Worm (Caenorhabditis elegans): Measurements from ENCODE around the gene rme-6.

rme-6 gene

DNA sequence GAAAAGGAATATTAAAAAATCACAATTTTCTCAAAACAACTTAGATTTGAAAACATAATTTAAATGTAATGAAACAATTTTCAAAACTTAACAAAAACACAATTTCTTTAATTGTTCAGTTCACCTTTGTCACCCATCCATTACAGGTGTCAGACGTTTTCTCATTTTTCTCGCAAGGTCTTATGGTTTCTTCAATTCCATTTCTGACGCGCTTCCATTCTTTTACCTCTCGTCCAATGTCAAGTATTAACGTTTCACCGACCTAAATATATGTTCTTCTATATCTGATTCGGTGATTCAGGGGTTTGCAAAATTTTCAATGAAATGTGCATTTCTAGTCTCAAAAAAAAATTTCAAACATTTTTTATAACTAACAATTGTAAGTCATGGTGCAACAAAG lies 26.5 kb downstream of the rme-6 start:
- TF ChIP-seq F13H6.1 (tag; optimal IDR thresholded peaks at IDR 0.05) (no peak), nhr-25 (tag; optimal IDR thresholded peaks at IDR 0.05) (peak; percentile 47)

DNA sequence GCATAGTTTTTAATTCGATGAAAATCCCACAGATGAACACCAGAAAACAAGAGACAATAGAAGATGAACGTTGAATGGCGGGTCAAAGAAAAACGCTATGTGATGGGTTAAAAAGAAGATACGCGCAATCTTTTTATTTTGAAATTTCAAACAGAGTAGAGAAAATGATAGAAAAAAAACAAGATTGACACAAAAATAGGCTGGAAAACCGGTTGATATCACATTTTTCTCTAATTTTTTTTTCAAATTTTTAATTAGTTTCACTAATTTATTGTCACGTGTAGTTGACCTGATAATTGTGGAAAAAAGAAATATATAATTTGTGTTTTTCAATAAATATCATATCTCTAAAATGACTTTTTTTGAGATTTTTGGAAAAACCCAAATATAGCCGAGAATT lies 27.2 kb downstream of the rme-6 start, which contains the start of gene C05D9.9:
Gene C05D9.9, minus strand, starts transcription at position 101 of the 400 bp plus-strand sequence.
- TF ChIP-seq blmp-1 (tag; optimal IDR thresholded peaks at IDR 0.05; ENCODE audit: insufficient read depth) (peak; percentile 45), elt-3 (tag; optimal IDR thresholded peaks at IDR 0.05) (no peak), aly-2 (tag; optimal IDR thresholded peaks at IDR 0.05) (no peak), nhr-77 (tag; optimal IDR thresholded peaks at IDR 0.05) (no peak), nhr-25 (tag; optimal IDR thresholded peaks at IDR 0.05) (peak; percentile 36), peb-1 (tag; optimal IDR thresholded peaks at IDR 0.05) (no peak)

DNA sequence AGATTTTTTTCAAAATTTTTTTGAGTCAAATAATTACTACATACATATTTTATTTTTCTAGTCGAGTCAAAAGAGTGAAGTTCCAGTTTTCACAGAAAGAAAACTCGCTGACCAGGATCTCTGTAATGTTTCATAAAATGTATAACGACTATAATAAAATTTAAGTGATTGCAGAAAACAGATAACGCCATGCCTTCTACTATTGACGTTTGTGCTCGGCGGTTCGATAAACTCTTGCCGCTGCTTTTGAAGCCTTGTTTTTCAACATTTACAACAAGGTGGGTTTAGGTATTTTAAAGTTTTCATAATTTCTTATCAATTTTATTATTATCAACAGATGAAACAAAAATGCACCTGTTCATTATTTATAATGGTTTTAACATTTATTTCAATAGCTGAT lies 28.5 kb downstream of the rme-6 start, which contains the start of gene lmp-2:
Gene lmp-2, plus strand, starts transcription at position 190 of the 400 bp plus-strand sequence.
- TF ChIP-seq nhr-21 (tag; optimal IDR thresholded peaks at IDR 0.05) (no peak), zag-1 (tag; optimal IDR thresholded peaks at IDR 0.05) (no peak), sma-9 (GFP tag; optimal IDR thresholded peaks at IDR 0.05) (peak; percentile 11), sma-9 (tag; optimal IDR thresholded peaks at IDR 0.05) (no peak), F13H6.1 (tag; optimal IDR thresholded peaks at IDR 0.05) (no peak), nhr-25 (tag; optimal IDR thresholded peaks at IDR 0.05) (no peak), ama-1 (optimal IDR thresholded peaks at IDR 0.05) (no peak), lsy-2 (tag; optimal IDR thresholded peaks at IDR 0.05) (no peak), crh-2 (tag; optimal IDR thresholded peaks at IDR 0.05) (peak; percentile 12), peb-1 (tag; optimal IDR thresholded peaks at IDR 0.05) (no peak), fos-1 (tag; optimal IDR thresholded peaks at IDR 0.05) (peak; percentile 50), lin-13 (GFP tag; optimal IDR thresholded peaks at IDR 0.05) (no peak), gmeb-1 (tag; optimal IDR thresholded peaks at IDR 0.05) (no peak), ztf-11 (tag; optimal IDR thresholded peaks at IDR 0.05) (no peak), alr-1 (tag; optimal IDR thresholded peaks at IDR 0.05) (no peak), lin-39 (tag; optimal IDR thresholded peaks at IDR 0.05) (no peak), nhr-237 (tag; optimal IDR thresholded peaks at IDR 0.05) (no peak), ztf-1 (GFP tag; conservative IDR thresholded peaks at IDR 0.05) (no peak), nhr-11 (tag; optimal IDR thresholded peaks at IDR 0.05) (no peak), nhr-12 (tag; optimal IDR thresholded peaks at IDR 0.05) (no peak), ceh-16 (tag; optimal IDR thresholded peaks at IDR 0.05) (no peak)

DNA sequence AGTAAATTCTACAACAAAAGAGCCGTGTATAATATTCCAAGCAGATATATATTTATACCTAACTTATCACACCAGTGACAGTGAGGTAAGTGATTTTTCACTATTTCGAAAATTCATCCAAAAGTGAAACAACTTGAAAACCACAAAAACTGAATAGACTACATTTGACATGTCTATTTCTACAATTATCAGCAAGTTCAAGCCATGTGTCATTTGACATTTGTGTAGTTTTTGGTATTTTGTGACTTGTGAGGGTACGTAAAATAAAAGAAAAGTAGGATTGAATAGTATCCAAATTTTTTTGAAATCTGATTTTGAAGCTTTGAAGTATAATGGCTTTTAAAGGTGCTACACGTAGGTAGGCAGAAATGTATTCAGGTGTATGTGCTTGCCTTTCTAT lies 29.3 kb downstream of the rme-6 start:
- TF ChIP-seq elt-3 (tag; optimal IDR thresholded peaks at IDR 0.05) (no peak), fos-1 (tag; optimal IDR thresholded peaks at IDR 0.05) (no peak), lin-11 (tag; optimal IDR thresholded peaks at IDR 0.05) (no peak), ceh-82 (tag; optimal IDR thresholded peaks at IDR 0.05) (no peak), lin-39 (tag; optimal IDR thresholded peaks at IDR 0.05) (no peak), ZK546.5 (tag; optimal IDR thresholded peaks at IDR 0.05) (no peak), nhr-237 (tag; optimal IDR thresholded peaks at IDR 0.05) (no peak), elt-1 (tag; optimal IDR thresholded peaks at IDR 0.05) (no peak), lsy-2 (tag; optimal IDR thresholded peaks at IDR 0.05) (no peak), nhr-129 (tag; optimal IDR thresholded peaks at IDR 0.05) (no peak), sem-4 (tag; optimal IDR thresholded peaks at IDR 0.05) (no peak), ama-1 (optimal IDR thresholded peaks at IDR 0.05) (no peak)

DNA sequence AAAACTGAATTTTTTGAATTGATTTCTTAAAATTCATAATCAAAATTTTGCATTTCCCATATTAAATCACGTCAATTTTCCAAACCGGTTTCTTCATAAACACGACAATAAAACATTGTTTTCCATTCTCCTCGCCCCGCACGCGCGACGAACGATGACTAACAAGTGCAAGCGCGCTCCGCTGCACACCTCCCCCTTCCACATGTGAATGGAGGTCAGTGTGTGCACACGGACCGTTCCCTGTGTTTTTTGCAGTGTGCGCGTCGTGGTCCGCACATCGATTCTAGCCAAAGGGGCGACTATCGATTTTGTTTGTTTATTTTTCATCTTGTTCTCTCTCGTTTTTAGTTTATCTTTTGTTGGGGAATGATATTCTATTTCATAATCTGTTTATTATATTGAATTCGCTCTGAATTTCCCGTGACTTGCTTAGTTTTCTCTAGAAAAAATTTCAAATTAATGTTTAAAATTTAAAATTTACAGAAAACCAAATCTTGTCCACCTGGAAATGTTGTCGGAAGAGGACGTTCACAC lies 31.6 kb downstream of the rme-6 start, which contains the start of gene snx-1:
Gene snx-1, plus strand, starts transcription at position 484 of the 534 bp plus-strand sequence.
- peak; percentile 54 for TF ChIP-seq C34F6.9 (tag; optimal IDR thresholded peaks at IDR 0.05)
- TF ChIP-seq ZK546.5 (tag; optimal IDR thresholded peaks at IDR 0.05), result no peak
- peak; percentile 23 for TF ChIP-seq F13H6.1 (tag; optimal IDR thresholded peaks at IDR 0.05)
- no peak for TF ChIP-seq blmp-1 (tag; optimal IDR thresholded peaks at IDR 0.05; ENCODE audit: insufficient read depth)
- no peak for TF ChIP-seq sem-4 (tag; optimal IDR thresholded peaks at IDR 0.05)
- peak; percentile 55 for TF ChIP-seq unc-55 (GFP tag; optimal IDR thresholded peaks at IDR 0.05)
- TF ChIP-seq nhr-77 (tag; optimal IDR thresholded peaks at IDR 0.05), result no peak
- no peak for TF ChIP-seq elt-1 (tag; optimal IDR thresholded peaks at IDR 0.05)
- no peak for TF ChIP-seq nhr-23 (tag; optimal IDR thresholded peaks at IDR 0.05)
- no peak for TF ChIP-seq ama-1 (optimal IDR thresholded peaks at IDR 0.05)
- no peak for TF ChIP-seq unc-62 (GFP tag; optimal IDR thresholded peaks at IDR 0.05)
- peak; percentile 5 for TF ChIP-seq sma-9 (GFP tag; optimal IDR thresholded peaks at IDR 0.05)
- TF ChIP-seq sma-9 (tag; optimal IDR thresholded peaks at IDR 0.05), result no peak
- TF ChIP-seq ceh-82 (tag; optimal IDR thresholded peaks at IDR 0.05), result no peak
- no peak for TF ChIP-seq unc-39 (tag; optimal IDR thresholded peaks at IDR 0.05)
- TF ChIP-seq Y55F3AM.14 (GFP tag; optimal IDR thresholded peaks at IDR 0.05), result no peak
- peak; percentile 30 for TF ChIP-seq gmeb-1 (tag; optimal IDR thresholded peaks at IDR 0.05)
- no peak for TF ChIP-seq dmd-4 (tag; optimal IDR thresholded peaks at IDR 0.05)
- peak; percentile 18 for TF ChIP-seq ceh-16 (tag; optimal IDR thresholded peaks at IDR 0.05)
- no peak for TF ChIP-seq aly-2 (tag; optimal IDR thresholded peaks at IDR 0.05)
- TF ChIP-seq lsy-2 (tag; optimal IDR thresholded peaks at IDR 0.05), result peak in 1 of 2 experiments; percentile 24
- no peak for TF ChIP-seq nhr-12 (tag; optimal IDR thresholded peaks at IDR 0.05)
- no peak for TF ChIP-seq ztf-11 (tag; optimal IDR thresholded peaks at IDR 0.05)
- peak; percentile 21 for TF ChIP-seq nhr-25 (tag; optimal IDR thresholded peaks at IDR 0.05)
- TF ChIP-seq nhr-11 (tag; optimal IDR thresholded peaks at IDR 0.05), result no peak
- TF ChIP-seq nhr-21 (tag; optimal IDR thresholded peaks at IDR 0.05), result no peak
- no peak for TF ChIP-seq elt-3 (tag; optimal IDR thresholded peaks at IDR 0.05)
- TF ChIP-seq nhr-129 (tag; optimal IDR thresholded peaks at IDR 0.05), result peak; percentile 61
- peak; percentile 0 for TF ChIP-seq lin-11 (tag; optimal IDR thresholded peaks at IDR 0.05)
- TF ChIP-seq alr-1 (tag; optimal IDR thresholded peaks at IDR 0.05), result no peak
- TF ChIP-seq peb-1 (tag; optimal IDR thresholded peaks at IDR 0.05), result no peak
- TF ChIP-seq ztf-1 (GFP tag; conservative IDR thresholded peaks at IDR 0.05), result no peak
- no peak for TF ChIP-seq nhr-10 (tag; optimal IDR thresholded peaks at IDR 0.05)
- no peak for TF ChIP-seq snpc-4 (tag; optimal IDR thresholded peaks at IDR 0.05)
- TF ChIP-seq sma-3 (GFP tag; optimal IDR thresholded peaks at IDR 0.05), result peak; percentile 62

All from whole organism, L2 larva.